Worm (Caenorhabditis elegans) whole organism, midembryonic: ENCODE results near the gene C02B10.3.
A peak's percentile ranks its signal among the peaks of the same experiment; 100 is the strongest.

Experiments used
- flt-1 ChIP-seq: fragments of 200-800 bp; sonication (Bioruptor generic); IDR thresholded peaks from 2 replicates; pipeline ENCODE4 v1.3.6; 2022; ENCODE audit warnings: missing genetic modification characterization, missing compliant biosample characterization
- klf-2 ChIP-seq: fragments of 200-800 bp; sonication (Bioruptor generic); conservative IDR thresholded peaks from 2 replicates; pipeline ENCODE4 v1.3.6; 2022; ENCODE audit warnings: missing genetic modification reagents, missing genetic modification characterization, missing compliant biosample characterization
- ref-1 ChIP-seq: fragments of 200-800 bp; sonication (Bioruptor generic); conservative IDR thresholded peaks from 2 replicates; pipeline ENCODE4 v1.3.6; 2022; ENCODE audit warnings: missing genetic modification reagents, missing genetic modification characterization, missing compliant biosample characterization
- tab-1 ChIP-seq: fragments of 200-800 bp; sonication (Bioruptor generic); IDR thresholded peaks from 2 replicates; pipeline ENCODE4 v1.3.6; 2022; ENCODE audit warnings: missing genetic modification characterization, missing compliant biosample characterization

ce11 chrIV:5086961-5087326 lies 16.1 kb downstream of the C02B10.3 start:
- TF ChIP-seq ref-1 (GFP tag; lab: Robert Waterston, UW) (no peak), flt-1 (GFP tag; lab: Robert Waterston, UW) (0 out of 2 replicates have a peak, but pooled peaks have one; percentile 4), klf-2 (GFP tag; lab: Robert Waterston, UW) (no peak), tab-1 (GFP tag; lab: Robert Waterston, UW) (no peak)
